Worm (Caenorhabditis elegans) whole organism, L4/young adult: ENCODE data around the gene unc-62.

Experiments
- W03F9.2 ChIP-seq: fragments of 150-350 bp; optimal IDR thresholded peaks from 2 replicates; lab custom pipeline; 2014; ENCODE audit warnings: missing biosample characterization, missing genetic modification characterization
- him-1 ChIP-seq: sonication (generic microtip); optimal IDR thresholded peaks from 2 replicates; lab custom pipeline; 2016; ENCODE audit warnings: missing genotype, missing genetic modification reagents, missing genetic modification characterization, missing compliant biosample characterization

DNA sequence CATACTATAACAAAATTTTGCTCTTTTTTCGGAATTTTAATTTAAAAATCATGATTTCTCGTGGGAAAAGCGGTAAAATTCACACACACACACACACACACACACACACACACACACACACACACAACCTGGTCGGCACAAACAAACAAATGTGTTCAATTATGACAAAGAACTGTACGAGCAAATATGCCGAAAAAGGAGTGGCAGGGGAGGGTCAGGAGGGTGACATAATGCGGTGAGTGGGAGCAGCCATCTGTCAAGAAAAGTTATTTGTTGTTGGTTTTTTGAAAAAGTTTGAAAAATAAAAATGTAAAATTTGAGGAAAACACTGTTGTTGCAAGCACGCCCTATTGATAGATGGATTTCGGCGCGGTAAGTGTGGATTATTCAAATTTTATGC is 54.6 kb downstream of the unc-62 start:
- no peak for TF ChIP-seq W03F9.2 (tag; lab: Kevin White, UChicago)
- no peak for TF ChIP-seq him-1 (tag; lab: Kevin White, UChicago)
